Worm (Caenorhabditis elegans): ENCODE results near the gene Y43F8C.6.

- no peak for TF ChIP-seq ceh-79 (tag; optimal IDR thresholded peaks at IDR 0.05)
- no peak for TF ChIP-seq dpl-1 (GFP tag; optimal IDR thresholded peaks at IDR 0.05)
- no peak for TF ChIP-seq C06A6.2 (GFP tag; conservative IDR thresholded peaks at IDR 0.05)
- TF ChIP-seq F33H1.4 (GFP tag; IDR thresholded peaks at IDR 0.05): no peak
- TF ChIP-seq nfya-1 (tag; optimal IDR thresholded peaks at IDR 0.05; ENCODE audit: borderline replicate concordance, insufficient read depth): no peak
Observed at ce11 chrV:19632546-19632945, 8.2 kb downstream of the Y43F8C.6 start, which contains the start of gene Y43F8C.5.

Data from whole organism, young adult.